Worm (Caenorhabditis elegans) whole organism, L1 larva: ENCODE measurements around the gene mom-1.

Experiments
- aly-2 ChIP-seq: fragments of 150-350 bp; optimal IDR thresholded peaks from 2 replicates; lab custom pipeline; 2014; ENCODE audit warnings: missing biosample characterization, missing genetic modification characterization
- ama-1 ChIP-seq: fragments of 150-350 bp; optimal IDR thresholded peaks from 2 replicates; lab custom pipeline; 2014
- blmp-1 ChIP-seq: fragments of 150-350 bp; optimal IDR thresholded peaks from 2 replicates; lab custom pipeline; 2014; ENCODE audit warnings: missing biosample characterization, missing genetic modification characterization
- ceh-63 ChIP-seq: fragments of 200-800 bp; sonication (Bioruptor generic); optimal IDR thresholded peaks from 2 replicates; lab custom pipeline; 2018; ENCODE audit warnings: mild to moderate bottlenecking, missing genetic modification characterization, missing compliant biosample characterization
- ceh-8 ChIP-seq: fragments of 200-800 bp; sonication (Bioruptor generic); optimal IDR thresholded peaks from 2 replicates; lab custom pipeline; 2018; ENCODE audit warnings: mild to moderate bottlenecking, missing genetic modification characterization, moderate library complexity, missing compliant biosample characterization
- ceh-88 ChIP-seq: fragments of 200-800 bp; sonication (Bioruptor generic); IDR thresholded peaks from 2 replicates; pipeline ENCODE4 v1.3.6; 2022; ENCODE audit warnings: missing genetic modification characterization, missing compliant biosample characterization
- efl-1 ChIP-seq, 4 experiments: fragments of 150-350 bp; optimal IDR thresholded peaks in 3 of 4; peaks in 1 of 4; 1 replicate in 1 of 4; 2 replicates in 3 of 4; lab custom pipeline; 2014; ENCODE audit warnings: missing biosample characterization in 2 of 4, missing genetic modification characterization in 2 of 4, missing genetic modification reagents in 2 of 4
- efl-3 ChIP-seq: fragments of 200-800 bp; sonication (Bioruptor generic); optimal IDR thresholded peaks from 2 replicates; lab custom pipeline; 2018; ENCODE audit warnings: mild to moderate bottlenecking, missing genetic modification characterization, missing compliant biosample characterization
- egl-13 ChIP-seq: sonication (generic microtip); optimal IDR thresholded peaks from 2 replicates; lab custom pipeline; 2016; ENCODE audit warnings: missing genotype, missing genetic modification reagents, missing genetic modification characterization, missing compliant biosample characterization
- elt-3 ChIP-seq, 6 experiments: fragments of 150-350 bp in 1 of 6; sonication (generic microtip); optimal IDR thresholded peaks; 2 replicates each; lab custom pipeline; 2017 to 2018; ENCODE audit warnings: missing biosample characterization in 6 of 6, missing genetic modification characterization in 6 of 6, inconsistent platforms in 1 of 6
- fkh-10 ChIP-seq: sonication (generic microtip); optimal IDR thresholded peaks from 2 replicates; lab custom pipeline; 2017; ENCODE audit warnings: missing biosample characterization, missing genetic modification reagents, missing genetic modification characterization
- grh-1 ChIP-seq: fragments of 200-800 bp; sonication (Bioruptor generic); IDR thresholded peaks from 2 replicates; pipeline ENCODE4 v1.3.6; 2022; ENCODE audit warnings: missing genetic modification reagents, missing genetic modification characterization, missing compliant biosample characterization
- hlh-17 ChIP-seq: fragments of 200-800 bp; sonication (Bioruptor generic); optimal IDR thresholded peaks from 2 replicates; lab custom pipeline; 2018; ENCODE audit warnings: missing genetic modification characterization, mild to moderate bottlenecking, missing compliant biosample characterization, moderate library complexity, borderline replicate concordance
- hlh-4 ChIP-seq: sonication (generic microtip); optimal IDR thresholded peaks from 2 replicates; lab custom pipeline; 2016; ENCODE audit warnings: mild to moderate bottlenecking, missing genetic modification characterization, missing compliant biosample characterization
- irx-1 ChIP-seq: sonication (generic microtip); optimal IDR thresholded peaks from 2 replicates; lab custom pipeline; 2016; ENCODE audit warnings: missing genetic modification characterization, missing compliant biosample characterization
- jun-1 ChIP-seq: fragments of 150-350 bp; optimal IDR thresholded peaks from 2 replicates; lab custom pipeline; 2014; ENCODE audit warnings: missing biosample characterization, missing genetic modification reagents, missing genetic modification characterization
- lin-13 ChIP-seq: fragments of 150-350 bp; optimal IDR thresholded peaks from 2 replicates; lab custom pipeline; 2014; ENCODE audit warnings: missing biosample characterization, missing genetic modification reagents, missing genetic modification characterization
- lin-14 ChIP-seq: fragments of 200-800 bp; sonication (Bioruptor generic); optimal IDR thresholded peaks from 2 replicates; lab custom pipeline; 2018; ENCODE audit warnings: mild to moderate bottlenecking, missing genetic modification characterization, moderate library complexity, missing compliant biosample characterization
- mab-9 ChIP-seq: fragments of 200-800 bp; sonication (Bioruptor generic); IDR thresholded peaks from 2 replicates; pipeline ENCODE4 v1.3.6; 2022; ENCODE audit warnings: missing genetic modification reagents, missing genetic modification characterization, missing compliant biosample characterization
- mep-1 ChIP-seq: fragments of 150-350 bp; optimal IDR thresholded peaks from 2 replicates; lab custom pipeline; 2014; ENCODE audit warnings: missing biosample characterization, missing genetic modification characterization
- nhr-11 ChIP-seq: fragments of 150-350 bp; optimal IDR thresholded peaks from 2 replicates; lab custom pipeline; 2014; ENCODE audit warnings: missing biosample characterization, missing genetic modification characterization
- nhr-19 ChIP-seq: fragments of 200-800 bp; sonication (Bioruptor generic); conservative IDR thresholded peaks from 2 replicates; pipeline ENCODE4 v1.3.6; 2022; ENCODE audit warnings: missing genetic modification characterization, missing compliant biosample characterization
- nhr-237 ChIP-seq: fragments of 150-350 bp; optimal IDR thresholded peaks from 2 replicates; lab custom pipeline; 2014; ENCODE audit warnings: missing biosample characterization, missing genetic modification characterization
- nhr-47 ChIP-seq: sonication (generic microtip); optimal IDR thresholded peaks from 2 replicates; lab custom pipeline; 2016; ENCODE audit warnings: mild to moderate bottlenecking, missing genetic modification characterization, moderate library complexity, missing compliant biosample characterization
- nhr-71 ChIP-seq: sonication (generic microtip); optimal IDR thresholded peaks from 2 replicates; lab custom pipeline; 2016; ENCODE audit warnings: mild to moderate bottlenecking, missing genetic modification characterization, moderate library complexity, missing compliant biosample characterization
- nhr-76 ChIP-seq: sonication (generic microtip); optimal IDR thresholded peaks from 2 replicates; lab custom pipeline; 2017; ENCODE audit warnings: missing biosample characterization, missing genetic modification characterization
- nhr-77 ChIP-seq: fragments of 150-350 bp; optimal IDR thresholded peaks from 2 replicates; lab custom pipeline; 2014; ENCODE audit warnings: missing biosample characterization, missing genetic modification characterization
- nhr-85 ChIP-seq: sonication (generic microtip); peaks from one replicate; lab custom pipeline; 2016; ENCODE audit warnings: missing genetic modification characterization, inconsistent platforms, missing compliant biosample characterization
- nhr-90 ChIP-seq: sonication (generic microtip); optimal IDR thresholded peaks from 2 replicates; lab custom pipeline; 2016; ENCODE audit warnings: mild to moderate bottlenecking, missing genetic modification characterization, missing compliant biosample characterization; ENCODE audit not compliant: poor library complexity
- pag-3 ChIP-seq: sonication (generic microtip); optimal IDR thresholded peaks from 2 replicates; lab custom pipeline; 2017; ENCODE audit warnings: missing genetic modification characterization, mild to moderate bottlenecking, missing compliant biosample characterization, antibody characterized with exemption, borderline replicate concordance; ENCODE audit not compliant: insufficient read depth
- rnt-1 ChIP-seq: sonication (generic microtip); optimal IDR thresholded peaks from 2 replicates; lab custom pipeline; 2016; ENCODE audit warnings: mild to moderate bottlenecking, missing genetic modification characterization, moderate library complexity, missing compliant biosample characterization
- skn-1 ChIP-seq: fragments of 150-350 bp; optimal IDR thresholded peaks from 2 replicates; lab custom pipeline; 2014; ENCODE audit warnings: missing biosample characterization, missing genetic modification characterization
- snpc-4 ChIP-seq: fragments of 150-350 bp; optimal IDR thresholded peaks from 2 replicates; lab custom pipeline; 2014; ENCODE audit warnings: missing biosample characterization, missing genetic modification characterization
- sup-37 ChIP-seq: fragments of 200-800 bp; sonication (Bioruptor generic); optimal IDR thresholded peaks from 2 replicates; lab custom pipeline; 2018; ENCODE audit warnings: mild to moderate bottlenecking, missing genetic modification characterization, missing compliant biosample characterization
- unc-30 ChIP-seq: sonication (generic microtip); optimal IDR thresholded peaks from 2 replicates; lab custom pipeline; 2017; ENCODE audit warnings: missing biosample characterization, missing genetic modification characterization
- unc-86 ChIP-seq: sonication (generic microtip); optimal IDR thresholded peaks from 2 replicates; lab custom pipeline; 2016; ENCODE audit warnings: missing genetic modification characterization, missing compliant biosample characterization
- zip-4 ChIP-seq: fragments of 200-800 bp; sonication (Bioruptor generic); optimal IDR thresholded peaks from 2 replicates; lab custom pipeline; 2018; ENCODE audit warnings: mild to moderate bottlenecking, missing genetic modification characterization, moderate library complexity, missing compliant biosample characterization
- ztf-4 ChIP-seq: fragments of 150-350 bp; optimal IDR thresholded peaks from 2 replicates; lab custom pipeline; 2014; ENCODE audit warnings: missing biosample characterization, missing genetic modification characterization

The mom-1 gene

DNA sequence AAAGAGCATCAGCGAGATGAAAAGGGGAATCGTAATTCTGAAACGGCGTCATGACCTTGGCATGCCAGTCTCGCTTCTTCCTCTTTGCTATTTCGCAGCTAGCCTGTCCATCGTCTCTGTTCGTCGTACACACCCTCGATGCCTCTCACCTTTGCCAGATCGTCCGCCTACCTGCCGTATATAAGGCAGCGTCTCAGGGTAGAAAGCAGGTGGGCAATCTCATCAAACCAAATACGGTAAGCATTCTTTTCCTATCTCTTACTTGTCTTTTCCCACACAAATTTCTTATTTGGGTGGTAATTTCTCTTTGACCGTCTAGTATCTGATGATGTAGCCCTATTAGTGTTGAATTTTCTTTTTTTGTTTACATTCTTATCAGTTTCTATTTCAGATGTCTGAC, 13.3 kb upstream of the mom-1 start, which contains the start of gene col-166 (continued):
- no peak for TF ChIP-seq hlh-17
- peak; percentile 77 for TF ChIP-seq nhr-90
- no peak for TF ChIP-seq lin-13 (GFP tag; lab: Kevin White, UChicago)
- TF ChIP-seq elt-3 (tag; optimal IDR thresholded peaks at IDR 0.05; lab: Kevin White, UChicago) = peak in 3 of 6 experiments; percentile 40 to 45 (median 42)
- TF ChIP-seq ceh-63 (GFP tag; lab: Kevin White, UChicago) = no peak
- peak; percentile 23 for TF ChIP-seq mep-1
- TF ChIP-seq jun-1 = no peak
- peak; percentile 72 for TF ChIP-seq lin-14 (GFP tag; lab: Kevin White, UChicago)
- 0 out of 2 replicates have a peak, but pooled peaks have one; percentile 21 for TF ChIP-seq grh-1
- TF ChIP-seq nhr-85 (tag; lab: Kevin White, UChicago) = peak; percentile 93
- TF ChIP-seq nhr-237 (tag; lab: Kevin White, UChicago) = no peak
- no peak for TF ChIP-seq fkh-10 (GFP tag; lab: Kevin White, UChicago)
- peak; percentile 8 for TF ChIP-seq pag-3 (tag; lab: Kevin White, UChicago)
- TF ChIP-seq nhr-71 = peak; percentile 56
- TF ChIP-seq ceh-88 = no peak

DNA sequence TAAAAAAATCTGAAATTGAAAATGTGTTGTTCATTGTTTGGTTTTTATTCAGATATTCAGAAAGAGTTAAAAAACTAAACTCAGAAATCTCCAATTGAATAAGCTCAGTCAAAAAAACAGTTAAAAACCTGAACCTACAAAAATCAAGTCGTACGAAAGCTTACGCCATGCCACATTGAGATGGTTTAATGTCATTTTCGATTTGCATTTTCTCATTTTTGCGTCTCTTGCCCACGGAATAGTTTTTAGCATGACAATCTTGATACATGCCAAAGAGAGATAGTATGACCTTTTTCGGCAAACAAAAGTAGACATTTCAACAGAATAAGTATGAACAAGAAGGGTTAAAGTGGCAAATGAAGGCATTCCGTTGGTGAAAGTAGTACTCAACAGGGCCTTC, 11.9 kb upstream of the mom-1 start:
- TF ChIP-seq nhr-85 (tag; lab: Kevin White, UChicago) (peak; percentile 77), aly-2 (peak; percentile 56), elt-3 (tag; optimal IDR thresholded peaks at IDR 0.05; lab: Kevin White, UChicago) (peak in 1 of 6 experiments; percentile 53), blmp-1 (tag; lab: Kevin White, UChicago) (peak; percentile 3), efl-3 (GFP tag; lab: Kevin White, UChicago) (no peak), nhr-71 (peak; percentile 13), nhr-47 (peak; percentile 34), ztf-4 (tag; lab: Kevin White, UChicago) (no peak), mep-1 (no peak), ama-1 (lab: Kevin White, UChicago) (peak; percentile 79), nhr-19 (GFP tag; lab: Robert Waterston, UW) (0 out of 2 replicates have a peak, but pooled peaks have one; percentile 17), nhr-90 (peak; percentile 29), lin-14 (GFP tag; lab: Kevin White, UChicago) (peak; percentile 28)

DNA sequence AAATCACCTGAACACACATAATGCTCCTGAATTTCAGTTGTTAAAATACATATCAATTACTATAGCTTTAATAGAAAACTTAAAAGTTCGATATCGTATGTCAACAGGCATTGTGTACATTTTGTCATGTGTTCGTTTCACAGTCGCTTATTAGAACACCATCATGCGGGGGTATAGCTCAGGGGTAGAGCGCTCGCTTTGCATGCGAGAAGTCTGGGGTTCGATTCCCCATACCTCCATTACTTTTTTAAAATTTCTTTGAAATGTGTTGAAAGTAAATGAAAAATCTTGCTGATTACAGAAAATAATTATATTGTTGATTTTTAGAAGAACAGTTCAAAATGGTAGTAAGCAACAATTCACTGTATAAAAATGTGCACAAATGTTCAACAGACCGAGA, 6.8 kb upstream of the mom-1 start:
- TF ChIP-seq nhr-77 (tag; lab: Kevin White, UChicago) (no peak), rnt-1 (tag; lab: Kevin White, UChicago) (no peak)

DNA sequence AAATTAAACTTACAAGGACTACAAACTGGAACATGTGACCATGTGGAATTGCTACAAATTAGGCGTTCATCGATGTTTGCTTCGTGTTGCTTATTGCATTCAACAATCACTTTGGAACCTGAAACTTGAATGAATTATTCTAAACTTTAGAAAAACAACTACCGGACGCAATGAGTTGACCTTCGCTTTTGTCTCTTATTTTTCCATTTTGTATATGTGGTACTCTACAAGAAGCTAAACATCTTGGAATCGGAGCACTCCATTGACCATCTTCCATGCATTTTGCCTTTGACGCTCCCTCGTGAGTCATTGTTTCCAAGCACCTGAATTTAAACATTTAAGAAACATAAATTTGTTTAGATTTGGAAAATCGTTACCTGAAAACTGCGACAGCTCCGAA, 3.9 kb upstream of the mom-1 start:
- TF ChIP-seq nhr-11 (no peak), efl-1 (optimal IDR thresholded peaks at IDR 0.05; lab: Kevin White, UChicago) (no peak), efl-1 (GFP tag; optimal IDR thresholded peaks at IDR 0.05 in 1 of 2; lab: Kevin White, UChicago) (no peak), snpc-4 (tag; lab: Kevin White, UChicago) (no peak), egl-13 (tag; lab: Kevin White, UChicago) (no peak), unc-86 (tag; lab: Kevin White, UChicago) (no peak), nhr-85 (tag; lab: Kevin White, UChicago) (no peak), mab-9 (no peak), ceh-8 (GFP tag; lab: Kevin White, UChicago) (no peak), irx-1 (no peak), sup-37 (GFP tag; lab: Kevin White, UChicago) (no peak), nhr-76 (tag; lab: Kevin White, UChicago) (no peak), zip-4 (GFP tag; lab: Kevin White, UChicago) (no peak), jun-1 (no peak), nhr-47 (no peak), hlh-17 (no peak), unc-30 (tag; lab: Kevin White, UChicago) (no peak), hlh-4 (tag; lab: Kevin White, UChicago) (no peak), nhr-71 (no peak), skn-1 (tag; lab: Kevin White, UChicago) (no peak)
